Worm (Caenorhabditis elegans) whole organism, mixed stage, embryonic: ENCODE measurements around the gene srh-59.

Experiments used
- lsy-2 ChIP-seq: fragments of 150-350 bp; optimal IDR thresholded peaks from 2 replicates; lab custom pipeline; 2014; ENCODE audit warnings: missing biosample characterization, missing genetic modification characterization
- mab-5 ChIP-seq: fragments of 150-350 bp; optimal IDR thresholded peaks from 2 replicates; lab custom pipeline; 2014; ENCODE audit warnings: missing biosample characterization, missing genetic modification characterization
- mep-1 ChIP-seq: fragments of 150-350 bp; optimal IDR thresholded peaks from 2 replicates; lab custom pipeline; 2017; ENCODE audit warnings: missing biosample characterization, missing genetic modification reagents, missing genetic modification characterization, inconsistent platforms
- tbx-8 ChIP-seq: fragments of 200-800 bp; sonication (Bioruptor generic); optimal IDR thresholded peaks from 2 replicates; lab custom pipeline; 2018; ENCODE audit warnings: mild to moderate bottlenecking, missing genetic modification characterization, moderate library complexity, missing compliant biosample characterization

DNA sequence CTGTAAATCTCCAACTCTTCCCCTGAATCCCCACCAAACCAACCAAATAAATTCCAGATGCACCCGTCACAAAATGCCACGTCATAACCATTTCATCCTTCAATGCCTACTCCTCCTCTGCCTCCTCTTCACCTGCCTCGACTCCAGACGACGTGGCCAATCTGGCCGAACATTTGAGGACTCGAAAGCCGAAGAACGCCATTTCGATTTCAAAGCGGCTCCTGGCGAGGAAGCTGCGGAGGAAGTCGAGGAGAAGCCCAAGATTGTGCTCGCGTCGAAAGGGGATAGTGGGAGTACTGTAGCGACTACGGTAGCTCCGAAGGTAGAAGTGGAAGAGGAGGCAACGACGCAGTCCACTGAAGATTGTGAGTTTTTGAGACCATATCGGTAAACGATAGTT, 24.4 kb upstream of the srh-59 start, which contains the start of gene lgc-45:
- TF ChIP-seq mab-5 (tag; lab: Kevin White, UChicago) (no peak), lsy-2 (no peak), tbx-8 (GFP tag; lab: Kevin White, UChicago) (no peak), mep-1 (no peak)
